Fruit fly (Drosophila melanogaster) whole organism, embryonic: Measurements from ENCODE around the gene CG10365.
A peak's percentile ranks its signal among the peaks of the same experiment; 100 is the strongest.

Experiments
- Asciz ChIP-seq: fragments of 200-800 bp; sonication (Bioruptor generic); optimal IDR thresholded peaks from 2 replicates; lab custom pipeline; 2017; ENCODE audit warnings: missing biosample characterization, mild to moderate bottlenecking, missing genetic modification characterization, missing genetic modification reagents
- C15 ChIP-seq: fragments of 200-800 bp; sonication (Bioruptor generic); IDR thresholded peaks from 3 replicates; pipeline ENCODE4 v1.3.6; 2022; ENCODE audit warnings: missing biosample characterization, missing genetic modification characterization
- CG10147 ChIP-seq: fragments of 200-800 bp; sonication (Bioruptor generic); optimal IDR thresholded peaks from 2 replicates; lab custom pipeline; 2019; ENCODE audit warnings: missing biosample characterization, mild to moderate bottlenecking, missing genetic modification characterization, moderate library complexity
- CG10321 ChIP-seq: fragments of 200-800 bp; sonication (Bioruptor generic); IDR thresholded peaks from 2 replicates; pipeline ENCODE4 v1.3.6; 2022; ENCODE audit warnings: missing biosample characterization, missing genetic modification characterization
- CG10959 ChIP-seq: fragments of 200-800 bp; sonication (Bioruptor generic); IDR thresholded peaks from 2 replicates; pipeline ENCODE4 v1.3.6; 2022; ENCODE audit warnings: missing biosample characterization, missing genetic modification characterization
- CG11696 ChIP-seq: fragments of 200-800 bp; sonication (Bioruptor generic); IDR thresholded peaks from 2 replicates; pipeline ENCODE4 v1.3.6; 2022; ENCODE audit warnings: missing biosample characterization, missing genetic modification characterization
- CG12104 ChIP-seq: fragments of 200-800 bp; sonication (Bioruptor generic); optimal IDR thresholded peaks from 3 replicates; lab custom pipeline; 2016; ENCODE audit warnings: missing biosample characterization, missing genetic modification characterization
- CG13624 ChIP-seq: fragments of 200-800 bp; sonication (Bioruptor generic); optimal IDR thresholded peaks from 2 replicates; lab custom pipeline; 2016; ENCODE audit warnings: missing biosample characterization, missing genetic modification characterization
- CG14050 ChIP-seq: fragments of 200-800 bp; sonication (Bioruptor generic); IDR thresholded peaks from 3 replicates; pipeline ENCODE4 v1.3.6; 2022; ENCODE audit warnings: missing biosample characterization, missing genetic modification characterization
- CG14667 ChIP-seq: fragments of 200-800 bp; sonication (Bioruptor generic); IDR thresholded peaks from 2 replicates; pipeline ENCODE4 v1.3.6; 2022; ENCODE audit warnings: missing biosample characterization, missing genetic modification characterization
- CG16815 ChIP-seq: fragments of 200-800 bp; sonication (Bioruptor generic); optimal IDR thresholded peaks from 3 replicates; lab custom pipeline; 2017; ENCODE audit warnings: missing biosample characterization, mild to moderate bottlenecking, missing genetic modification characterization
- CG17359 ChIP-seq: fragments of 200-800 bp; sonication (Bioruptor generic); optimal IDR thresholded peaks from 3 replicates; lab custom pipeline; 2018; ENCODE audit warnings: missing biosample characterization, mild to moderate bottlenecking, missing genetic modification characterization, moderate library complexity
- CG1832 ChIP-seq: fragments of 200-800 bp; sonication (Bioruptor generic); optimal IDR thresholded peaks from 2 replicates; lab custom pipeline; 2017; ENCODE audit warnings: missing biosample characterization, mild to moderate bottlenecking, missing genetic modification characterization, inconsistent platforms
- CG2120 ChIP-seq: fragments of 200-800 bp; sonication (Bioruptor generic); optimal IDR thresholded peaks from 3 replicates; lab custom pipeline; 2016; ENCODE audit warnings: missing biosample characterization, missing genetic modification characterization
- CG2712 ChIP-seq: fragments of 200-800 bp; optimal IDR thresholded peaks from 3 replicates; lab custom pipeline; 2019; ENCODE audit warnings: missing biosample characterization, mild to moderate bottlenecking, missing genetic modification characterization, moderate library complexity
- CG30020 ChIP-seq: fragments of 200-800 bp; optimal IDR thresholded peaks from 2 replicates; lab custom pipeline; 2019; ENCODE audit warnings: missing biosample characterization, mild to moderate bottlenecking, missing genetic modification characterization, moderate library complexity
- CG3281 ChIP-seq: fragments of 200-800 bp; sonication (Bioruptor generic); optimal IDR thresholded peaks from 3 replicates; lab custom pipeline; 2017; ENCODE audit warnings: missing biosample characterization, mild to moderate bottlenecking, missing genetic modification characterization
- CG3407 ChIP-seq: fragments of 200-800 bp; sonication (Bioruptor generic); optimal IDR thresholded peaks from 2 replicates; lab custom pipeline; 2018; ENCODE audit warnings: missing biosample characterization, mild to moderate bottlenecking, missing genetic modification characterization
- CG5953 ChIP-seq: fragments of 200-800 bp; sonication (Bioruptor generic); IDR thresholded peaks from 2 replicates; pipeline ENCODE4 v1.3.6; 2022; ENCODE audit warnings: missing biosample characterization, missing genetic modification characterization
- CG6689 ChIP-seq: fragments of 200-800 bp; sonication (Bioruptor generic); IDR thresholded peaks from 2 replicates; pipeline ENCODE4 v1.3.6; 2022; ENCODE audit warnings: missing biosample characterization, missing genetic modification characterization
- CG9876 ChIP-seq: fragments of 200-800 bp; sonication (Bioruptor generic); optimal IDR thresholded peaks from 2 replicates; lab custom pipeline; 2016; ENCODE audit warnings: missing biosample characterization, missing genetic modification characterization
- Deaf1 ChIP-seq: fragments of 200-800 bp; optimal IDR thresholded peaks from 3 replicates; lab custom pipeline; 2019; ENCODE audit warnings: missing biosample characterization, mild to moderate bottlenecking, missing genetic modification characterization, moderate library complexity
- Drgx ChIP-seq: fragments of 200-800 bp; sonication (Bioruptor generic); IDR thresholded peaks from 2 replicates; pipeline ENCODE4 v1.3.6; 2022; ENCODE audit warnings: missing biosample characterization, missing genetic modification characterization
- Eip74EF ChIP-seq, 2 experiments: fragments of 200-800 bp in 1 of 2; fragments of >200 bp in 1 of 2; sonication (Bioruptor generic) in 1 of 2; optimal IDR thresholded peaks; 2 replicates each; lab custom pipeline; 2017 to 2019; ENCODE audit warnings: missing biosample characterization in 2 of 2, missing genetic modification characterization in 2 of 2, mild to moderate bottlenecking in 1 of 2, moderate library complexity in 1 of 2
- Hr51 ChIP-seq, 2 experiments: fragments of 200-800 bp; sonication (Bioruptor generic); optimal IDR thresholded peaks; 2 replicates in 1 of 2; 3 replicates in 1 of 2; lab custom pipeline; 2016 to 2018; ENCODE audit warnings: missing biosample characterization in 2 of 2, missing genetic modification characterization in 2 of 2, mild to moderate bottlenecking in 1 of 2, moderate library complexity in 1 of 2
- Lim3 ChIP-seq: fragments of 200-800 bp; sonication (Bioruptor generic); IDR thresholded peaks from 2 replicates; pipeline ENCODE4 v1.3.6; 2022; ENCODE audit warnings: missing biosample characterization, missing genetic modification characterization
- MTF-1 ChIP-seq: fragments of 200-800 bp; sonication (Bioruptor generic); optimal IDR thresholded peaks from 2 replicates; lab custom pipeline; 2018; ENCODE audit warnings: missing biosample characterization, mild to moderate bottlenecking, missing genetic modification characterization, borderline replicate concordance
- Nf-YC ChIP-seq: fragments of 200-800 bp; optimal IDR thresholded peaks from 3 replicates; lab custom pipeline; 2019; ENCODE audit warnings: missing biosample characterization, mild to moderate bottlenecking, missing genetic modification characterization, moderate library complexity
- Rx ChIP-seq: fragments of 200-800 bp; sonication (Bioruptor generic); IDR thresholded peaks from 2 replicates; pipeline ENCODE4 v1.3.6; 2022; ENCODE audit warnings: missing biosample characterization, missing genetic modification characterization
- Side ChIP-seq: fragments of 200-800 bp; sonication (Bioruptor generic); optimal IDR thresholded peaks from 2 replicates; lab custom pipeline; 2016; ENCODE audit warnings: missing biosample characterization, missing genetic modification characterization
- Trl ChIP-seq, 3 experiments: fragments of >200 bp in 2 of 3; fragments of 200-800 bp in 1 of 3; sonication (Bioruptor generic) in 1 of 3; optimal IDR thresholded peaks; 2 replicates in 1 of 3; 3 replicates in 2 of 3; lab custom pipeline; 2016 to 2017; ENCODE audit warnings: missing biosample characterization in 1 of 3, missing genetic modification characterization in 1 of 3
- al ChIP-seq: fragments of 200-800 bp; sonication (Bioruptor generic); IDR thresholded peaks from 2 replicates; pipeline ENCODE4 v1.3.6; 2022; ENCODE audit warnings: missing biosample characterization, missing genetic modification characterization
- ara ChIP-seq: fragments of 200-800 bp; sonication (Bioruptor generic); IDR thresholded peaks from 2 replicates; pipeline ENCODE4 v1.3.6; 2022; ENCODE audit warnings: missing biosample characterization, missing genetic modification characterization
- br ChIP-seq: fragments of >200 bp; optimal IDR thresholded peaks from 2 replicates; lab custom pipeline; 2017
- chn ChIP-seq: fragments of 200-800 bp; sonication (Bioruptor generic); optimal IDR thresholded peaks from 2 replicates; lab custom pipeline; 2016; ENCODE audit warnings: missing biosample characterization, missing genetic modification characterization
- ci ChIP-seq: fragments of 200-800 bp; sonication (Bioruptor generic); IDR thresholded peaks from 3 replicates; pipeline ENCODE4 v1.3.6; 2022; ENCODE audit warnings: missing biosample characterization, missing genetic modification characterization
- dan ChIP-seq: fragments of 200-800 bp; sonication (Bioruptor generic); IDR thresholded peaks from 2 replicates; pipeline ENCODE4 v1.3.6; 2022; ENCODE audit warnings: missing biosample characterization, missing genetic modification characterization
- grn ChIP-seq: fragments of 200-800 bp; sonication (Bioruptor generic); optimal IDR thresholded peaks from 3 replicates; lab custom pipeline; 2017; ENCODE audit warnings: missing biosample characterization, missing genetic modification characterization
- ind ChIP-seq: fragments of 200-800 bp; sonication (Bioruptor generic); optimal IDR thresholded peaks from 3 replicates; lab custom pipeline; 2016; ENCODE audit warnings: missing biosample characterization, missing genetic modification characterization
- ken ChIP-seq: fragments of 200-800 bp; sonication (Bioruptor generic); IDR thresholded peaks from 3 replicates; pipeline ENCODE4 v1.3.6; 2022; ENCODE audit warnings: missing biosample characterization, missing genetic modification characterization
- klu ChIP-seq: fragments of 200-800 bp; sonication (Bioruptor generic); IDR thresholded peaks from 2 replicates; pipeline ENCODE4 v1.3.6; 2022; ENCODE audit warnings: missing biosample characterization, missing genetic modification characterization
- lola ChIP-seq, 3 experiments: fragments of >200 bp in 2 of 3; fragments of 200-800 bp in 1 of 3; sonication (Bioruptor generic) in 1 of 3; optimal IDR thresholded peaks; 2 replicates each; lab custom pipeline; 2017 to 2019; ENCODE audit warnings: missing biosample characterization in 3 of 3, missing genetic modification characterization in 3 of 3, mild to moderate bottlenecking in 1 of 3, moderate library complexity in 1 of 3
- luna ChIP-seq: fragments of 200-800 bp; sonication (Bioruptor generic); optimal IDR thresholded peaks from 2 replicates; lab custom pipeline; 2016; ENCODE audit warnings: missing biosample characterization, missing genetic modification characterization
- nau ChIP-seq: fragments of 200-800 bp; sonication (Bioruptor generic); optimal IDR thresholded peaks from 3 replicates; lab custom pipeline; 2017; ENCODE audit warnings: missing biosample characterization, mild to moderate bottlenecking, missing genetic modification characterization, missing genetic modification reagents
- nom ChIP-seq: fragments of 200-800 bp; sonication (Bioruptor generic); optimal IDR thresholded peaks from 2 replicates; lab custom pipeline; 2017; ENCODE audit warnings: missing biosample characterization, missing genetic modification characterization, mild to moderate bottlenecking, moderate library complexity, missing genetic modification reagents
- rib ChIP-seq: fragments of 200-800 bp; sonication (Bioruptor generic); IDR thresholded peaks from 2 replicates; pipeline ENCODE4 v1.3.6; 2022; ENCODE audit warnings: missing biosample characterization, missing genetic modification characterization
- salm ChIP-seq: fragments of 200-800 bp; sonication (Bioruptor generic); optimal IDR thresholded peaks from 2 replicates; lab custom pipeline; 2018; ENCODE audit warnings: missing biosample characterization, mild to moderate bottlenecking, missing genetic modification characterization
- sima ChIP-seq: fragments of 200-800 bp; sonication (Bioruptor generic); optimal IDR thresholded peaks from 2 replicates; lab custom pipeline; 2016; ENCODE audit warnings: missing biosample characterization, missing genetic modification characterization
- sna ChIP-seq: fragments of 200-800 bp; sonication (Bioruptor generic); IDR thresholded peaks from 2 replicates; pipeline ENCODE4 v1.3.6; 2022; ENCODE audit warnings: missing biosample characterization, missing genetic modification characterization; ENCODE audit not compliant: partially characterized antibody
- sug ChIP-seq: fragments of 200-800 bp; optimal IDR thresholded peaks from 2 replicates; lab custom pipeline; 2019; ENCODE audit warnings: missing biosample characterization, mild to moderate bottlenecking, missing genetic modification characterization, moderate library complexity
- tgo ChIP-seq: fragments of 200-800 bp; sonication (Bioruptor generic); IDR thresholded peaks from 3 replicates; pipeline ENCODE4 v1.3.6; 2022; ENCODE audit warnings: missing biosample characterization, missing genetic modification characterization

CG10365 gene

DNA sequence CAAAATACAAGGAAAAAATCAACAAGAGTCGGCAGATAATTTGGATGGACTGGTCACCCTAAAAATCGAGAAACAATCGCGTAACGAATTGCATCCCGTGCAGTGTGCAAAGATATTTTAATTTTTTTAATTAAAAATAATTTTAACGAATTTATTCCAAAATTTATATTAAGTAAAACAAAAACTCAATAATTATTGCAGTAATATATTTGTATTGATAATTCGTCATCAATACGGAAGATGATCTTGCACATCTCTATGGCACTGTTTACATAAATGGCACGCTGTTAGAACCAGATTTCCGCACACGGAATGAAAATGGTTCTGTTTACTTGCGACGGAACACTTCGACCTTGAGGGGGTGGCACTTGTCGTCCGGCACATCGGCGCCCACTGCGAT, 49.7 kb downstream of the CG10365 start, which contains the start of gene tst (continued):
- TF ChIP-seq Deaf1 (no peak), nau (no peak), CG14667 (GFP tag; lab: Robert Waterston, UW) (peak; percentile 98), CG2712 (tag; lab: Kevin White, UChicago) (peak; percentile 97), Side (no peak), C15 (GFP tag; lab: Robert Waterston, UW) (peak; percentile 87; the same call in 2 of the 3 replicates), CG17359 (peak; percentile 94), CG30020 (peak; percentile 72), CG14050 (GFP tag; lab: Robert Waterston, UW) (peak; percentile 93), ci (GFP tag; lab: Robert Waterston, UW) (peak; percentile 91), sima (no peak), ara (GFP tag; lab: Robert Waterston, UW) (peak; percentile 95), CG11696 (peak; percentile 83), CG16815 (peak; percentile 89), luna (GFP tag; lab: Kevin White, UChicago) (no peak), grn (GFP tag; lab: Kevin White, UChicago) (no peak), CG10959 (GFP tag; lab: Robert Waterston, UW) (peak; percentile 95), al (peak; percentile 98), rib (GFP tag; lab: Robert Waterston, UW) (peak; percentile 92), dan (GFP tag; lab: Robert Waterston, UW) (peak; percentile 86), CG2120 (GFP tag; lab: Kevin White, UChicago) (peak; percentile 85), nom (peak; percentile 51), salm (tag; lab: Kevin White, UChicago) (peak; percentile 80), CG6689 (GFP tag; lab: Robert Waterston, UW) (peak; percentile 97), ken (GFP tag; lab: Robert Waterston, UW) (peak; percentile 95), CG1832 (GFP tag; lab: Kevin White, UChicago) (no peak), Nf-YC (tag; lab: Kevin White, UChicago) (peak; percentile 79), tgo (peak; percentile 98), CG5953 (GFP tag; lab: Robert Waterston, UW) (peak; percentile 86), sug (peak; percentile 79), Drgx (GFP tag; lab: Robert Waterston, UW) (peak; percentile 94), MTF-1 (peak; percentile 82), Lim3 (peak; percentile 78), Trl (optimal IDR thresholded peaks at IDR 0.05; lab: Kevin White, UChicago) (no peak), Trl (GFP tag; optimal IDR thresholded peaks at IDR 0.05; lab: Kevin White, UChicago) (peak; percentile 35), lola (GFP tag; optimal IDR thresholded peaks at IDR 0.05; lab: Kevin White, UChicago) (peak in 1 of 3 experiments; percentile 88), Rx (peak; percentile 93), Hr51 (GFP tag; optimal IDR thresholded peaks at IDR 0.05; lab: Kevin White, UChicago) (peak; percentile 44 to 90), klu (GFP tag; lab: Robert Waterston, UW) (peak; percentile 96), Asciz (GFP tag; lab: Kevin White, UChicago) (no peak), br (lab: Kevin White, UChicago) (no peak), CG10321 (peak; percentile 55), Eip74EF (GFP tag; optimal IDR thresholded peaks at IDR 0.05; lab: Kevin White, UChicago) (peak in 1 of 2 experiments; percentile 86), CG3407 (peak; percentile 79), sna (no peak), CG13624 (GFP tag; lab: Kevin White, UChicago) (peak; percentile 54), chn (peak; percentile 63), CG9876 (GFP tag; lab: Kevin White, UChicago) (no peak), CG12104 (peak; percentile 88), ind (GFP tag; lab: Kevin White, UChicago) (peak; percentile 94), CG10147 (GFP tag; lab: Kevin White, UChicago) (peak; percentile 84), CG3281 (GFP tag; lab: Kevin White, UChicago) (peak; percentile 87)
